Worm (Caenorhabditis elegans) whole organism, late embryonic: ENCODE results near the gene hsp-43.

Source experiments
- ama-1 ChIP-seq: fragments of 150-350 bp; optimal IDR thresholded peaks from 2 replicates; lab custom pipeline; 2014
- gmeb-2 ChIP-seq: sonication (generic microtip); optimal IDR thresholded peaks from 2 replicates; lab custom pipeline; 2016; ENCODE audit warnings: missing genetic modification characterization, inconsistent platforms, missing compliant biosample characterization
- syd-9 ChIP-seq: sonication (generic microtip); optimal IDR thresholded peaks from 2 replicates; lab custom pipeline; 2016; ENCODE audit warnings: mild to moderate bottlenecking, missing genetic modification characterization, moderate library complexity, missing compliant biosample characterization
- tbx-2 ChIP-seq: sonication (generic microtip); optimal IDR thresholded peaks from 2 replicates; lab custom pipeline; 2016; ENCODE audit warnings: missing genetic modification characterization, missing compliant biosample characterization

DNA sequence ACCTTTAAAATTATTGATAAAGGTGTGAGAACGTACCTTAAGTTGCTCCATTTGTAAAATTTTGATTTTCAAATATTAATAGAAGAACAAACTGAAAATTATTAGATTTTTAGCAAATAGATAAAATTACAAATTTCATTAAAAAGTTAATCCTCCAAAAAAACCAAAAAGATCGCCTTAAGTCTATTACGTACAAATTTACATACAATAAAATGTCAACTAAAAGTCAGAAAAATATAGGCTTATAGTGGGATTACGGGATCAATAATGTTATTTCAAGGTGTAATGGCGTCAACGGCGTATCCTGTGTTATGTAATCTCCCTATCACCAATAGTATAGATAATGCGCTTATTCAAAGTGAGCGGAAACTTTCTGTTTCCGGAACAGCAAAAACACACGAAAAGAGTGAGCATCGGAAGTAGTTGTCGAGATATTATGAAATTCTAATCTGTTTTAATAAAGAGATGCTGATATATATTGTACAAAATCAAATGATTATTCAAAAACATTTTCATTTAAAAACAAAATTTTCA lies 41.1 kb downstream of the hsp-43 start, which contains the start of gene ceh-54:
- TF ChIP-seq ama-1 (lab: Kevin White, UChicago) (no peak), gmeb-2 (no peak), tbx-2 (no peak), syd-9 (no peak)
